Worm (Caenorhabditis elegans) whole organism, late embryonic: Measurements from ENCODE around the gene alh-11.

Experiments used
- ceh-18 ChIP-seq: sonication (generic microtip); optimal IDR thresholded peaks from 2 replicates; lab custom pipeline; 2016; ENCODE audit warnings: missing genetic modification characterization, missing compliant biosample characterization
- ceh-30 ChIP-seq: fragments of 150-350 bp; optimal IDR thresholded peaks from 2 replicates; lab custom pipeline; 2014; ENCODE audit warnings: missing biosample characterization, missing genetic modification characterization
- ets-4 ChIP-seq: sonication (generic microtip); optimal IDR thresholded peaks from 2 replicates; lab custom pipeline; 2016; ENCODE audit warnings: missing genetic modification characterization, missing compliant biosample characterization
- nhr-11 ChIP-seq: fragments of 150-350 bp; optimal IDR thresholded peaks from 2 replicates; lab custom pipeline; 2014; ENCODE audit warnings: missing biosample characterization, missing genetic modification characterization
- pag-3 ChIP-seq: sonication (generic microtip); optimal IDR thresholded peaks from 2 replicates; lab custom pipeline; 2016; ENCODE audit warnings: missing compliant biosample characterization, missing genetic modification characterization, borderline replicate concordance
- pat-9 ChIP-seq: fragments of 200-800 bp; sonication (Bioruptor generic); optimal IDR thresholded peaks from 2 replicates; lab custom pipeline; 2018; ENCODE audit warnings: mild to moderate bottlenecking, missing genetic modification characterization, moderate library complexity, missing compliant biosample characterization
- pax-1 ChIP-seq: fragments of 150-350 bp; optimal IDR thresholded peaks from 2 replicates; lab custom pipeline; 2014; ENCODE audit warnings: missing biosample characterization, missing genetic modification characterization
- sox-2 ChIP-seq: fragments of 200-800 bp; sonication (Bioruptor generic); IDR thresholded peaks from 2 replicates; pipeline ENCODE4 v1.3.6; 2022; ENCODE audit warnings: missing genetic modification reagents, missing genetic modification characterization, missing compliant biosample characterization

- no peak for TF ChIP-seq ets-4 (tag; lab: Kevin White, UChicago)
- TF ChIP-seq nhr-11, result no peak
- no peak for TF ChIP-seq sox-2 (GFP tag; lab: Robert Waterston, UW)
- no peak for TF ChIP-seq pax-1
- no peak for TF ChIP-seq pat-9 (tag; lab: Kevin White, UChicago)
- TF ChIP-seq ceh-30, result no peak
- no peak for TF ChIP-seq pag-3 (tag; lab: Kevin White, UChicago)
- TF ChIP-seq ceh-18 (tag; lab: Kevin White, UChicago), result peak; percentile 28
Measured at ce11 chrIII:822546-823272, 44.0 kb upstream of the alh-11 start, which contains the start of gene clec-149.
